Worm (Caenorhabditis elegans) whole organism, L4 larva: Measurements from ENCODE around the gene W07A12.4.

Experiments used
- ZK546.5 ChIP-seq, 2 experiments: sonication (generic microtip); optimal IDR thresholded peaks; 2 replicates each; lab custom pipeline; 2017; ENCODE audit warnings: missing biosample characterization in 2 of 2, missing genetic modification characterization in 2 of 2
- ceh-62 ChIP-seq: sonication (generic microtip); optimal IDR thresholded peaks from 2 replicates; lab custom pipeline; 2017; ENCODE audit warnings: missing biosample characterization, missing genetic modification characterization
- dpl-1 ChIP-seq: fragments of 150-350 bp; optimal IDR thresholded peaks from 2 replicates; lab custom pipeline; 2014; ENCODE audit warnings: missing biosample characterization, missing genetic modification reagents, missing genetic modification characterization
- nhr-28 ChIP-seq: fragments of 150-350 bp; optimal IDR thresholded peaks from 2 replicates; lab custom pipeline; 2014; ENCODE audit warnings: missing biosample characterization, missing genetic modification characterization
- unc-39 ChIP-seq: sonication (generic microtip); optimal IDR thresholded peaks from 2 replicates; lab custom pipeline; 2017; ENCODE audit warnings: missing biosample characterization, missing genetic modification characterization
- unc-62 ChIP-seq, 3 experiments: fragments of 150-350 bp in 1 of 3; sonication (generic microtip); optimal IDR thresholded peaks in 2 of 3; peaks in 1 of 3; 1 replicate in 1 of 3; 2 replicates in 2 of 3; lab custom pipeline; 2014 to 2017; ENCODE audit warnings: missing biosample characterization in 3 of 3, missing genetic modification characterization in 3 of 3, missing genetic modification reagents in 3 of 3, missing genotype in 1 of 3
- zag-1 ChIP-seq: fragments of 150-350 bp; optimal IDR thresholded peaks from 2 replicates; lab custom pipeline; 2014; ENCODE audit warnings: missing biosample characterization, missing genetic modification characterization

- TF ChIP-seq unc-62 (GFP tag; optimal IDR thresholded peaks at IDR 0.05 in 1 of 2; lab: Kevin White, UChicago) (peak in 1 of 2 experiments; percentile 94), unc-62 (tag; optimal IDR thresholded peaks at IDR 0.05; lab: Kevin White, UChicago) (no peak), ZK546.5 (tag; optimal IDR thresholded peaks at IDR 0.05; lab: Kevin White, UChicago) (no peak), ceh-62 (tag; lab: Kevin White, UChicago) (no peak), dpl-1 (GFP tag; lab: Kevin White, UChicago) (no peak), nhr-28 (tag; lab: Kevin White, UChicago) (no peak), unc-39 (tag; lab: Kevin White, UChicago) (no peak), zag-1 (no peak)
Measured at ce11 chrII:9173471-9173870, 27.4 kb downstream of the W07A12.4 start.
